Fruit fly (Drosophila melanogaster) whole organism, embryonic: Measurements from ENCODE around the gene mus101.

Experiments
- ATbp ChIP-seq: fragments of 200-800 bp; sonication (Bioruptor generic); optimal IDR thresholded peaks from 2 replicates; lab custom pipeline; 2017; ENCODE audit warnings: missing biosample characterization, mild to moderate bottlenecking, missing genetic modification characterization, missing genetic modification reagents
- Aef1 ChIP-seq: fragments of 200-800 bp; sonication (Bioruptor generic); IDR thresholded peaks from 3 replicates; pipeline ENCODE4 v1.3.6; 2022; ENCODE audit warnings: missing biosample characterization, missing genetic modification characterization
- Bdp1 ChIP-seq: fragments of 200-800 bp; sonication (Bioruptor generic); optimal IDR thresholded peaks from 3 replicates; lab custom pipeline; 2016; ENCODE audit warnings: missing biosample characterization, missing genetic modification characterization
- CG10979 ChIP-seq: fragments of 200-800 bp; sonication (Bioruptor generic); optimal IDR thresholded peaks from 2 replicates; lab custom pipeline; 2018; ENCODE audit warnings: missing biosample characterization, mild to moderate bottlenecking, missing genetic modification characterization, moderate library complexity
- CG11695 ChIP-seq: fragments of 200-800 bp; sonication (Bioruptor generic); IDR thresholded peaks from 3 replicates; pipeline ENCODE4 v1.3.6; 2022; ENCODE audit warnings: missing biosample characterization, missing genetic modification characterization
- CG12155 ChIP-seq: fragments of 200-800 bp; sonication (Bioruptor generic); optimal IDR thresholded peaks from 3 replicates; lab custom pipeline; 2016; ENCODE audit warnings: missing biosample characterization, missing genetic modification characterization
- CG12391 ChIP-seq: fragments of 200-800 bp; sonication (Bioruptor generic); optimal IDR thresholded peaks from 3 replicates; lab custom pipeline; 2018; ENCODE audit warnings: missing biosample characterization, mild to moderate bottlenecking, missing genetic modification characterization, moderate library complexity
- CG13624 ChIP-seq: fragments of 200-800 bp; sonication (Bioruptor generic); optimal IDR thresholded peaks from 2 replicates; lab custom pipeline; 2016; ENCODE audit warnings: missing biosample characterization, missing genetic modification characterization
- CG13775 ChIP-seq: fragments of 200-800 bp; sonication (Bioruptor generic); optimal IDR thresholded peaks from 3 replicates; lab custom pipeline; 2017; ENCODE audit warnings: missing biosample characterization, mild to moderate bottlenecking, missing genetic modification characterization
- CG14710 ChIP-seq: fragments of 200-800 bp; sonication (Bioruptor generic); optimal IDR thresholded peaks from 3 replicates; lab custom pipeline; 2019; ENCODE audit warnings: missing biosample characterization, mild to moderate bottlenecking, missing genetic modification characterization, moderate library complexity
- CG15269 ChIP-seq: fragments of 200-800 bp; sonication (Bioruptor generic); optimal IDR thresholded peaks from 2 replicates; lab custom pipeline; 2018; ENCODE audit warnings: missing biosample characterization, mild to moderate bottlenecking, missing genetic modification characterization, moderate library complexity
- CG16815 ChIP-seq: fragments of 200-800 bp; sonication (Bioruptor generic); optimal IDR thresholded peaks from 3 replicates; lab custom pipeline; 2017; ENCODE audit warnings: missing biosample characterization, mild to moderate bottlenecking, missing genetic modification characterization
- CG30020 ChIP-seq: fragments of 200-800 bp; optimal IDR thresholded peaks from 2 replicates; lab custom pipeline; 2019; ENCODE audit warnings: missing biosample characterization, mild to moderate bottlenecking, missing genetic modification characterization, moderate library complexity
- CG31441 ChIP-seq: fragments of 200-800 bp; sonication (Bioruptor generic); IDR thresholded peaks from 2 replicates; pipeline ENCODE4 v1.3.6; 2022; ENCODE audit warnings: missing biosample characterization, missing genetic modification characterization
- CG4617 ChIP-seq: fragments of 200-800 bp; sonication (Bioruptor generic); optimal IDR thresholded peaks from 3 replicates; lab custom pipeline; 2016; ENCODE audit warnings: missing biosample characterization, missing genetic modification characterization, borderline replicate concordance
- CG6272 ChIP-seq: fragments of 200-800 bp; sonication (Bioruptor generic); IDR thresholded peaks from 2 replicates; pipeline ENCODE4 v1.3.6; 2022; ENCODE audit warnings: missing biosample characterization, missing genetic modification characterization
- CG6683 ChIP-seq: fragments of 200-800 bp; sonication (Bioruptor generic); optimal IDR thresholded peaks from 2 replicates; lab custom pipeline; 2017; ENCODE audit warnings: missing biosample characterization, mild to moderate bottlenecking, missing genetic modification characterization, missing genetic modification reagents
- CG7786 ChIP-seq: fragments of 200-800 bp; sonication (Bioruptor generic); optimal IDR thresholded peaks from 2 replicates; lab custom pipeline; 2016; ENCODE audit warnings: missing biosample characterization, missing genetic modification characterization
- CG7928 ChIP-seq: fragments of 200-800 bp; sonication (Bioruptor generic); optimal IDR thresholded peaks from 2 replicates; lab custom pipeline; 2017; ENCODE audit warnings: missing biosample characterization, mild to moderate bottlenecking, missing genetic modification characterization
- CG7987 ChIP-seq: fragments of 200-800 bp; sonication (Bioruptor generic); optimal IDR thresholded peaks from 2 replicates; lab custom pipeline; 2018; ENCODE audit warnings: missing biosample characterization, mild to moderate bottlenecking, missing genetic modification characterization, moderate library complexity
- Camta ChIP-seq: fragments of 200-800 bp; sonication (Bioruptor generic); optimal IDR thresholded peaks from 2 replicates; lab custom pipeline; 2016; ENCODE audit warnings: missing biosample characterization, missing genetic modification characterization
- D ChIP-seq, 2 experiments: fragments of 200-800 bp in 1 of 2; fragments of >200 bp in 1 of 2; sonication (Bioruptor generic) in 1 of 2; optimal IDR thresholded peaks; 2 replicates in 1 of 2; 3 replicates in 1 of 2; lab custom pipeline; 2017; ENCODE audit warnings: mild to moderate bottlenecking in 1 of 2, missing biosample characterization in 1 of 2, missing genetic modification characterization in 1 of 2, missing genetic modification reagents in 1 of 2
- Ets65A ChIP-seq: fragments of 200-800 bp; sonication (Bioruptor generic); peaks from one replicate; lab custom pipeline; 2016; ENCODE audit warnings: missing biosample characterization, missing genetic modification characterization
- Fer3 ChIP-seq: fragments of 200-800 bp; sonication (Bioruptor generic); optimal IDR thresholded peaks from 2 replicates; lab custom pipeline; 2018; ENCODE audit warnings: missing biosample characterization, mild to moderate bottlenecking, missing genetic modification characterization, moderate library complexity
- HLH54F ChIP-seq: fragments of 200-800 bp; sonication (Bioruptor generic); optimal IDR thresholded peaks from 3 replicates; lab custom pipeline; 2016; ENCODE audit warnings: missing biosample characterization, missing genetic modification characterization
- Jarid2 ChIP-seq: fragments of 200-800 bp; sonication (Bioruptor generic); optimal IDR thresholded peaks from 3 replicates; lab custom pipeline; 2017; ENCODE audit warnings: mild to moderate bottlenecking, missing biosample characterization, missing genetic modification reagents, missing genetic modification characterization
- NK7.1 ChIP-seq: fragments of 200-800 bp; sonication (Bioruptor generic); optimal IDR thresholded peaks from 3 replicates; lab custom pipeline; 2016; ENCODE audit warnings: missing biosample characterization, missing genetic modification characterization
- Ptx1 ChIP-seq: fragments of 200-800 bp; sonication (Bioruptor generic); IDR thresholded peaks from 2 replicates; pipeline ENCODE4 v1.3.6; 2022; ENCODE audit warnings: missing biosample characterization, missing genetic modification characterization
- bigmax ChIP-seq: fragments of 200-800 bp; sonication (Bioruptor generic); optimal IDR thresholded peaks from 2 replicates; lab custom pipeline; 2018; ENCODE audit warnings: missing biosample characterization, mild to moderate bottlenecking, missing genetic modification characterization
- cg ChIP-seq: fragments of 200-800 bp; sonication (Bioruptor generic); optimal IDR thresholded peaks from 3 replicates; lab custom pipeline; 2019; ENCODE audit warnings: missing biosample characterization, mild to moderate bottlenecking, missing genetic modification characterization, moderate library complexity
- ci ChIP-seq: fragments of 200-800 bp; sonication (Bioruptor generic); IDR thresholded peaks from 3 replicates; pipeline ENCODE4 v1.3.6; 2022; ENCODE audit warnings: missing biosample characterization, missing genetic modification characterization
- crp ChIP-seq, 2 experiments: fragments of 200-800 bp; sonication (Bioruptor generic); optimal IDR thresholded peaks; 2 replicates in 1 of 2; 3 replicates in 1 of 2; lab custom pipeline; 2017; ENCODE audit warnings: missing biosample characterization in 2 of 2, missing genetic modification characterization in 2 of 2, mild to moderate bottlenecking in 1 of 2, moderate library complexity in 1 of 2
- dm ChIP-seq: fragments of 200-800 bp; sonication (Bioruptor generic); optimal IDR thresholded peaks from 3 replicates; lab custom pipeline; 2016; ENCODE audit warnings: missing biosample characterization, missing genetic modification characterization
- fd3F ChIP-seq: fragments of 200-800 bp; sonication (Bioruptor generic); optimal IDR thresholded peaks from 2 replicates; lab custom pipeline; 2018; ENCODE audit warnings: missing biosample characterization, mild to moderate bottlenecking, missing genetic modification characterization, moderate library complexity
- fru ChIP-seq: fragments of >200 bp; optimal IDR thresholded peaks from 2 replicates; lab custom pipeline; 2017
- gcm ChIP-seq: fragments of 200-800 bp; sonication (Bioruptor generic); optimal IDR thresholded peaks from 2 replicates; lab custom pipeline; 2019; ENCODE audit warnings: missing biosample characterization, mild to moderate bottlenecking, missing genetic modification characterization, moderate library complexity
- h ChIP-seq: fragments of >200 bp; optimal IDR thresholded peaks from 2 replicates; lab custom pipeline; 2017
- kay ChIP-seq: fragments of 200-800 bp; sonication (Bioruptor generic); optimal IDR thresholded peaks from 2 replicates; lab custom pipeline; 2016; ENCODE audit warnings: missing biosample characterization, missing genetic modification characterization
- kni ChIP-seq: fragments of 200-800 bp; sonication (Bioruptor generic); optimal IDR thresholded peaks from 3 replicates; lab custom pipeline; 2017; ENCODE audit warnings: mild to moderate bottlenecking, missing biosample characterization, missing genetic modification reagents, missing genetic modification characterization
- maf-S ChIP-seq: fragments of 200-800 bp; sonication (Bioruptor generic); optimal IDR thresholded peaks from 2 replicates; lab custom pipeline; 2016; ENCODE audit warnings: missing biosample characterization, missing genetic modification characterization
- mam ChIP-seq: fragments of 200-800 bp; sonication (Bioruptor generic); optimal IDR thresholded peaks from 3 replicates; lab custom pipeline; 2016; ENCODE audit warnings: missing biosample characterization, missing genetic modification characterization
- mirr ChIP-seq: fragments of 200-800 bp; sonication (Bioruptor generic); optimal IDR thresholded peaks from 3 replicates; lab custom pipeline; 2018; ENCODE audit warnings: missing biosample characterization, mild to moderate bottlenecking, missing genetic modification characterization
- sc ChIP-seq, 3 experiments: fragments of >200 bp in 2 of 3; fragments of 200-800 bp in 1 of 3; sonication (Bioruptor generic) in 1 of 3; optimal IDR thresholded peaks; 2 replicates in 2 of 3; 3 replicates in 1 of 3; lab custom pipeline; 2017; ENCODE audit warnings: mild to moderate bottlenecking in 1 of 3, missing biosample characterization in 1 of 3, missing genetic modification characterization in 1 of 3, missing genetic modification reagents in 1 of 3
- scrt ChIP-seq: fragments of 200-800 bp; sonication (Bioruptor generic); optimal IDR thresholded peaks from 2 replicates; lab custom pipeline; 2018; ENCODE audit warnings: missing biosample characterization, mild to moderate bottlenecking, missing genetic modification characterization, moderate library complexity
- so ChIP-seq: fragments of 200-800 bp; sonication (Bioruptor generic); IDR thresholded peaks from 3 replicates; pipeline ENCODE4 v1.3.6; 2022; ENCODE audit warnings: missing biosample characterization, missing genetic modification characterization
- stwl ChIP-seq: fragments of 200-800 bp; sonication (Bioruptor generic); optimal IDR thresholded peaks from 3 replicates; lab custom pipeline; 2018; ENCODE audit warnings: missing biosample characterization, mild to moderate bottlenecking, missing genetic modification characterization, moderate library complexity
- tgo ChIP-seq: fragments of 200-800 bp; sonication (Bioruptor generic); IDR thresholded peaks from 3 replicates; pipeline ENCODE4 v1.3.6; 2022; ENCODE audit warnings: missing biosample characterization, missing genetic modification characterization
- tup ChIP-seq: fragments of 200-800 bp; sonication (Bioruptor generic); optimal IDR thresholded peaks from 2 replicates; lab custom pipeline; 2016; ENCODE audit warnings: missing biosample characterization, mild to moderate bottlenecking, missing genetic modification characterization, moderate library complexity
- zf30C ChIP-seq: fragments of 200-800 bp; sonication (Bioruptor generic); optimal IDR thresholded peaks from 3 replicates; lab custom pipeline; 2018; ENCODE audit warnings: missing biosample characterization, mild to moderate bottlenecking, missing genetic modification characterization

Gene mus101

DNA sequence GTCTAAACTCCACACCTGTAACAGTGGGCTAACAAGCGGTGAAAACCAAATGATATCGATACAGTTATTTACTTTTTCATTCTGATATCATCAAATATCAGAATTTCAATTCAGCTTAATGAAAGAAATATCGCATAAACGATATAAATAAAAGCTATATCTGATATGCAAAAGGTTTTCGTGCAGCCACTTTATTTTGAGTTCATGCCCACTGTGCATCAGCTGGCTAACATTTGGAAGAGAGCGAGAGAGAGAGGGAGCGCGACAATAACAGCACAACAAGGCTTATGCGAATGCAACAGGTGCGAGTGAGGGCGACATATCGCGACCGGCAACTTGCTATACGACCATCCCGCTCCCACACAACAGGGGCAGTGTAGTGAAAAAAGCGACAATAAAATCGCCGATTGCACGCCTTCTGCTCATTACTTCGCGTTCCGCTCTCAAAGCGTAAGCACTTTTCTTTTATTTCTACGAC is 17.4 kb downstream of the mus101 start, which contains the start of gene CG11151 (continued):
- peak; percentile 92 for TF ChIP-seq CG6272 (GFP tag; lab: Robert Waterston, UW)
- TF ChIP-seq ci (GFP tag; lab: Robert Waterston, UW), result peak; percentile 98
- peak; percentile 93 for TF ChIP-seq CG14710
- peak; percentile 96 for TF ChIP-seq Ptx1 (GFP tag; lab: Robert Waterston, UW)
- peak; percentile 92 for TF ChIP-seq Bdp1
- TF ChIP-seq CG4617 (GFP tag; lab: Kevin White, UChicago), result peak; percentile 86
- peak; percentile 92 for TF ChIP-seq tup (GFP tag; lab: Kevin White, UChicago)
- peak; percentile 97 for TF ChIP-seq Fer3 (tag; lab: Kevin White, UChicago)
- TF ChIP-seq dm, result peak; percentile 93
- peak; percentile 96 for TF ChIP-seq so (GFP tag; lab: Robert Waterston, UW)
- TF ChIP-seq CG6683, result peak; percentile 92
- no peak for TF ChIP-seq sc (optimal IDR thresholded peaks at IDR 0.05; lab: Kevin White, UChicago)
- peak; percentile 93 for TF ChIP-seq sc (GFP tag; optimal IDR thresholded peaks at IDR 0.05; lab: Kevin White, UChicago)
- TF ChIP-seq CG11695 (GFP tag; lab: Robert Waterston, UW), result peak; percentile 96
- TF ChIP-seq ATbp (GFP tag; lab: Kevin White, UChicago), result peak; percentile 96
- TF ChIP-seq maf-S (GFP tag; lab: Kevin White, UChicago), result peak; percentile 96
- TF ChIP-seq CG7786 (GFP tag; lab: Kevin White, UChicago), result peak; percentile 98
- TF ChIP-seq Ets65A (GFP tag; lab: Kevin White, UChicago), result peak; percentile 99
- no peak for TF ChIP-seq cg
- peak; percentile 95 for TF ChIP-seq CG13624
- TF ChIP-seq CG7928, result peak; percentile 77
- peak; percentile 32 for TF ChIP-seq zf30C
- peak; percentile 78 for TF ChIP-seq Jarid2 (GFP tag; lab: Kevin White, UChicago)
- no peak for TF ChIP-seq D (optimal IDR thresholded peaks at IDR 0.05; lab: Kevin White, UChicago)
- peak; percentile 95 for TF ChIP-seq D (GFP tag; optimal IDR thresholded peaks at IDR 0.05; lab: Kevin White, UChicago)
- TF ChIP-seq fd3F (GFP tag; lab: Kevin White, UChicago), result peak; percentile 95
- TF ChIP-seq Aef1 (GFP tag; lab: Robert Waterston, UW), result peak; percentile 92
- peak; percentile 94 for TF ChIP-seq scrt (GFP tag; lab: Kevin White, UChicago)
- peak; percentile 46 for TF ChIP-seq bigmax (GFP tag; lab: Kevin White, UChicago)
- peak; percentile 93 for TF ChIP-seq CG12155 (GFP tag; lab: Kevin White, UChicago)
- peak; percentile 96 for TF ChIP-seq CG16815 (GFP tag; lab: Kevin White, UChicago)
- TF ChIP-seq CG13775 (GFP tag; lab: Kevin White, UChicago), result peak; percentile 95
- peak; percentile 98 for TF ChIP-seq CG15269 (tag; lab: Kevin White, UChicago)
- peak; percentile 95 for TF ChIP-seq mirr
- peak; percentile 13 to 85 for TF ChIP-seq crp (GFP tag; optimal IDR thresholded peaks at IDR 0.05; lab: Kevin White, UChicago)
- peak; percentile 80 for TF ChIP-seq CG30020
- peak; percentile 96 for TF ChIP-seq tgo (GFP tag; lab: Robert Waterston, UW)
- TF ChIP-seq Camta (GFP tag; lab: Kevin White, UChicago), result peak; percentile 96
- TF ChIP-seq CG31441 (GFP tag; lab: Robert Waterston, UW), result peak; percentile 95
- peak; percentile 91 for TF ChIP-seq CG7987
- peak; percentile 96 for TF ChIP-seq CG10979
- peak; percentile 93 for TF ChIP-seq NK7.1
- TF ChIP-seq stwl, result peak; percentile 64
- peak; percentile 97 for TF ChIP-seq gcm
- peak; percentile 97 for TF ChIP-seq HLH54F (GFP tag; lab: Kevin White, UChicago)
- TF ChIP-seq mam (GFP tag; lab: Kevin White, UChicago), result peak; percentile 97
- TF ChIP-seq CG12391 (tag; lab: Kevin White, UChicago), result peak; percentile 98
- TF ChIP-seq kay (GFP tag; lab: Kevin White, UChicago), result peak; percentile 91
- no peak for TF ChIP-seq fru (lab: Kevin White, UChicago)
- TF ChIP-seq h (lab: Kevin White, UChicago), result no peak
- peak; percentile 83 for TF ChIP-seq kni (GFP tag; lab: Kevin White, UChicago)
